Worm (Caenorhabditis elegans) whole organism, early embryonic: Measurements from ENCODE around the gene irld-12.
"Not testable (repeated sequence)": the region's sequence is repeated elsewhere in the genome, so short reads cannot be mapped to it uniquely, and the experiment has no call there.

Experiments used
- F13C5.2 ChIP-seq: sonication (generic microtip); optimal IDR thresholded peaks from 2 replicates; lab custom pipeline; 2017; ENCODE audit warnings: mild to moderate bottlenecking, missing genetic modification characterization, inconsistent platforms, missing compliant biosample characterization
- aly-1 ChIP-seq: sonication (generic microtip); optimal IDR thresholded peaks from 2 replicates; lab custom pipeline; 2016; ENCODE audit warnings: missing genetic modification characterization, missing compliant biosample characterization
- ama-1 ChIP-seq: fragments of 150-350 bp; optimal IDR thresholded peaks from 2 replicates; lab custom pipeline; 2014
- ceh-13 ChIP-seq: fragments of 200-800 bp; sonication (Bioruptor generic); optimal IDR thresholded peaks from 2 replicates; lab custom pipeline; 2018; ENCODE audit warnings: mild to moderate bottlenecking, missing genetic modification characterization, missing compliant biosample characterization
- ceh-36 ChIP-seq: sonication (generic microtip); optimal IDR thresholded peaks from 2 replicates; lab custom pipeline; 2016; ENCODE audit warnings: missing genetic modification characterization, inconsistent platforms, missing compliant biosample characterization
- ets-7 ChIP-seq: sonication (generic microtip); optimal IDR thresholded peaks from 2 replicates; lab custom pipeline; 2016; ENCODE audit warnings: missing genotype, missing genetic modification characterization, missing compliant biosample characterization
- flt-1 ChIP-seq: fragments of 200-800 bp; sonication (Bioruptor generic); IDR thresholded peaks from 2 replicates; pipeline ENCODE4 v1.3.6; 2022; ENCODE audit warnings: missing genetic modification characterization, missing compliant biosample characterization
- hmbx-1 ChIP-seq: sonication (generic microtip); optimal IDR thresholded peaks from 2 replicates; lab custom pipeline; 2016; ENCODE audit warnings: mild to moderate bottlenecking, missing genetic modification characterization, missing compliant biosample characterization
- hmg-4 ChIP-seq: fragments of 200-800 bp; sonication (Bioruptor generic); optimal IDR thresholded peaks from 2 replicates; lab custom pipeline; 2018; ENCODE audit warnings: mild to moderate bottlenecking, missing genetic modification characterization, missing compliant biosample characterization
- hnd-1 ChIP-seq: sonication (generic microtip); optimal IDR thresholded peaks from 2 replicates; lab custom pipeline; 2016; ENCODE audit warnings: missing genetic modification characterization, missing compliant biosample characterization
- pes-1 ChIP-seq: fragments of 200-800 bp; sonication (Bioruptor generic); IDR thresholded peaks from 2 replicates; pipeline ENCODE4 v1.3.6; 2022; ENCODE audit warnings: missing genetic modification reagents, missing genetic modification characterization, missing compliant biosample characterization
- scrt-1 ChIP-seq: fragments of 200-800 bp; sonication (Bioruptor generic); IDR thresholded peaks from 2 replicates; pipeline ENCODE4 v1.3.6; 2022; ENCODE audit warnings: missing genetic modification characterization, missing compliant biosample characterization
- sea-1 ChIP-seq: fragments of 200-800 bp; sonication (Bioruptor generic); conservative IDR thresholded peaks from 2 replicates; pipeline ENCODE4 v1.3.6; 2022; ENCODE audit warnings: missing genetic modification characterization, missing compliant biosample characterization
- tbx-11 ChIP-seq: fragments of 200-800 bp; sonication (Bioruptor generic); IDR thresholded peaks from 2 replicates; pipeline ENCODE4 v1.3.6; 2022; ENCODE audit warnings: missing genetic modification characterization, missing compliant biosample characterization
- tbx-37 ChIP-seq: fragments of 200-800 bp; sonication (Bioruptor generic); conservative IDR thresholded peaks from 2 replicates; pipeline ENCODE4 v1.3.6; 2022; ENCODE audit warnings: missing genetic modification reagents, missing genetic modification characterization, missing compliant biosample characterization
- tra-4 ChIP-seq: sonication (generic microtip); optimal IDR thresholded peaks from 2 replicates; lab custom pipeline; 2017; ENCODE audit warnings: missing genetic modification characterization, missing compliant biosample characterization

The irld-12 gene

DNA sequence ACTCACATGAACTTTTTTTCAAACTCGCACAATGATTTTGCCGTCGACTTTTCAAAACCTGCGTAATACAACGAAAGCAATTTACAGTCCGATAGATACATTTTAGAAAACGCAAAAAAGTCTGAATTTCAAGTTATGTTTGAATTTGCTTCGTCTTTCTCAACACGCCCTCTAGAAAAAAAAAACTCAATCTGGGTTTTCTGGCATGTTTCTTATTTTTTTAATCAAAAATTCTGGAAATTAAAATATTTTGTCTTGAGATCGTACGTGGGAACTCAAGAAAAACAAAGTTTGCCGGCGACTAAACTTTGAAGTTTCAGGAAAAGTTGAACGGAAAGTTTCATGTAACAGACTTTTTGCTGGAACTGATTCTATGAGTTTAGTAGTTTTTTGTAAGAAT lies 27.4 kb downstream of the irld-12 start, which contains the start of gene srw-115:
Gene srw-115, minus strand, starts transcription at position 101 of the 400 bp plus-strand sequence.
- TF ChIP-seq ceh-36: no peak

DNA sequence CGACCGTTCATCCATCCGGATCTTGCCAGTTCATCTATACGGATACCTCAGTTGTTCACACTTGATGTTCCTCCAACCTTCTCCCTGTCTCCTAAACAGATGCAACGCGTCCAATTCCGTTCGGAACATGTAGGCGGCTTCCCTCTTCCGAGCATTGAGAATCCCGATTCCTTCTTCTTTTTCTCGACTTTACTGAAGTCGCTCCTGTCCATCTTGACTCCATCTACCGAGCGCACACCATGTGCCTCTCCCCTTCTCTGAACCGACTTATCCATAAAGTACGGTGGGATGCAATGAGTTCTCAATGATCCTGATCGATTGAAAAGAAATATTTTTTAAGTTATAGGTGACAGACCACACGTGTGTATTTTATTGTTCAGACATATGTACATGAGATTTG lies 29.1 kb downstream of the irld-12 start:
- TF ChIP-seq tra-4 (tag; lab: Kevin White, UChicago): no peak
- no peak for TF ChIP-seq flt-1 (GFP tag; lab: Robert Waterston, UW)
- no peak for TF ChIP-seq hmg-4
- TF ChIP-seq tbx-11: no peak
- TF ChIP-seq ama-1 (lab: Kevin White, UChicago): no peak
- TF ChIP-seq sea-1 (GFP tag; lab: Robert Waterston, UW): no peak

DNA sequence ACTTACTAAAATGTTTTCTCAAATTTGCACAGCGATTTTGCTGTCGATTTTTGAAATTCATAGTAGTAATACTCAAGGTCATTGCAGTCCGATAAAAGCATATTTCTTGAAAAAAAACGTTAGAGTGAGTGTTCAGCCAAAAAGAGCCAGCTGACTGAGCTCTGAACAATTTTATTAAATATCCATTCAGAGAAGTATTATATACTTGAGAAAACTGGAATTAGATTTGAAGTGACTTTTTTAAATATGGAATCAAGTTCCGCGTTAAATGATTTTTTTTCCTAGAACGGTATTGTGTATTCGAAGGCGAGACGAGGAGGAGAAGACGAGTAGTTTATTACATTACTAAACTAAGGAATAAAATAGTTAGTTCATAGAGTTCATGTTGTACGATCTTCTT lies 29.7 kb downstream of the irld-12 start, which contains the start of gene srw-121:
Gene srw-121, minus strand, starts transcription at position 101 of the 400 bp plus-strand sequence.
- TF ChIP-seq tra-4 (tag; lab: Kevin White, UChicago) (no peak), flt-1 (GFP tag; lab: Robert Waterston, UW) (no peak), hnd-1 (no peak)

DNA sequence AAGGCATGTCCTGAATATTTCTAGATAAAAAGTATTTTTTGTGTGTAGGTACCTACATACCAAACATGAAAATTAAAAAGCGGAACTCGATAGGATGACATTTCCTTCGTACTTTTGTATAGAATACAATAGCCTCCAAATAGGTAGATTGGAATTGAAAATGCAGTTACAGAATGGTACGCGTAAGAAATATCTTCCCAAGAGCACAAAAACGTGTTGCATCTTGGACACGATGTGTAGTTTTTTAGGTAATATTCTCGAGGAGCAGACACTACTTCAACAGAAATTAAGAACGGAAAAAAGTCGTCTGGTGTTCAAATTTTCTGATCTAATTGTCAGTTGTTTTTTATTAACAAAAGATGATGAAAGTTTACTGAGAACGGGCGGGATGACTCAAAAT lies 33.8 kb downstream of the irld-12 start, which contains the start of gene srh-85:
Gene srh-85, minus strand, starts transcription at position 101 of the 400 bp plus-strand sequence.
- TF ChIP-seq tbx-11: no peak
- no peak for TF ChIP-seq sea-1 (GFP tag; lab: Robert Waterston, UW)
- no peak for TF ChIP-seq tbx-37 (GFP tag; lab: Robert Waterston, UW)
- no peak for TF ChIP-seq hmbx-1 (tag; lab: Kevin White, UChicago)

DNA sequence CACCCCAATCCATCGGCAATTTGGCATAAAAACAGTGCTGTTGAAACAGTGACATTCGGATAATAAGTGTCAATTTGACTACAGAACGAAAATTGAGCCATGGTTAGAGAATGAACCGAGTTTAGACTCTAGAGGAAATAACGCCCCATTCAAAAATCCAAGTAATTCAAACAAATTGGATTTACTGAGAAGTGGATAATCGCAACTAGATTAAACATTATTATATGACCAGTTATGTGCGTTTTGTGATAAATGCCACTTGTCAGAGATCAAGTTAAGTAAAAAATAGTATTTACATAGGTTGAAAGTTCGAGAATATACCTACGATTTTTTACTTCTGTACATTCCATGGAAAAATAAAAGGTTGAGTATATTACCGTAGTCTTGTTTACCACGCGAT lies 35.9 kb downstream of the irld-12 start, which contains the start of gene srw-139:
Gene srw-139, minus strand, starts transcription at position 101 of the 400 bp plus-strand sequence.
- TF ChIP-seq sea-1 (GFP tag; lab: Robert Waterston, UW) (no peak), F13C5.2 (tag; lab: Kevin White, UChicago) (no peak), scrt-1 (GFP tag; lab: Robert Waterston, UW) (no peak), flt-1 (GFP tag; lab: Robert Waterston, UW) (no peak), hmg-4 (no peak), ceh-36 (no peak), tbx-37 (GFP tag; lab: Robert Waterston, UW) (no peak), tbx-11 (no peak), hnd-1 (no peak), ceh-13 (no peak)

DNA sequence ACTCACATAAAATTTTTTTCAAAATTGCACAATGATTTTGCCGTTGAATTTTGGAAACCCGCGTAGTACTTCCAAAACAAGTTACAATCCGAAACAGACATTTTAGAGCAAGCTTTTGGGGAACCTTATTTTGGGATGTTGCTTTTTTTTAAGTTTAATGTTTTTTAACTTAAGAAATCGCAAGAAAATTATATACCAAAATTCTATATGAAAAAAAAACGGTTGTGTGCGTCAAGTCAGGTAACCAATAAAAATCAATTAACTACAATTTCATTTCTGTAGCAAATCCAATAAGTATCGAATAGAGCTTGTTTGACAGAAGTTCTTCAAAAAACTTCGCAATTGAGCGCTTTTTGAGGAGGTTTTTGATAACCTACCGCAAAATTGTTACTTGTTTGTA lies 37.9 kb downstream of the irld-12 start, which contains the start of gene srw-117:
Gene srw-117, minus strand, starts transcription at position 101 of the 400 bp plus-strand sequence.
- TF ChIP-seq pes-1 (GFP tag; lab: Robert Waterston, UW) (no peak), tra-4 (tag; lab: Kevin White, UChicago) (no peak), hmbx-1 (tag; lab: Kevin White, UChicago) (no peak), F13C5.2 (tag; lab: Kevin White, UChicago) (no peak), tbx-37 (GFP tag; lab: Robert Waterston, UW) (no peak), ceh-36 (no peak)

DNA sequence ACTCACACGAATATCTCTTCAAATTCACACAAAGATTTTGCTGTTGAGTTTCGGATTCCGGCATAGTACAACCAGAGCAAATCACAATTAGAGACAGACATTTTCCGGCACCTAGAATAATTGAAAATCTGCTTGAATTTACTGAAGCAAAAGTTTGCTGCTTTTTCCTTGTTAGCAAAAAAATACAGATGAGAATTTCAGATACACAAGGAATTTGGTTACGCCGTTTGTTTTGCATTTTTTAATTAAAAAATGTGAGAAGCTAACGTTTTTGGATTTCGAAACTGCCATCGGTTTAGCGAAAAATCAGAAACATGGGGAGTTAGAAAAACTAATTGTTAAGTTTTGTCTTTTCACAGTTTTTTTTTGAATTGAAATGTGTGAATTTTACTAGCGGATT lies 41.2 kb downstream of the irld-12 start, which contains the start of gene srw-118:
Gene srw-118, minus strand, starts transcription at position 101 of the 400 bp plus-strand sequence.
- TF ChIP-seq scrt-1 (GFP tag; lab: Robert Waterston, UW): no peak
- TF ChIP-seq flt-1 (GFP tag; lab: Robert Waterston, UW): no peak
- TF ChIP-seq hmg-4: no peak
- TF ChIP-seq ceh-13: no peak
- no peak for TF ChIP-seq ceh-36
- TF ChIP-seq tbx-11: no peak
- TF ChIP-seq ama-1 (lab: Kevin White, UChicago): no peak
- TF ChIP-seq sea-1 (GFP tag; lab: Robert Waterston, UW): no peak
- no peak for TF ChIP-seq tbx-37 (GFP tag; lab: Robert Waterston, UW)
- no peak for TF ChIP-seq tra-4 (tag; lab: Kevin White, UChicago)
- no peak for TF ChIP-seq ets-7 (tag; lab: Kevin White, UChicago)
- no peak for TF ChIP-seq hnd-1
- no peak for TF ChIP-seq aly-1 (tag; lab: Kevin White, UChicago)
- TF ChIP-seq pes-1 (GFP tag; lab: Robert Waterston, UW): no peak

DNA sequence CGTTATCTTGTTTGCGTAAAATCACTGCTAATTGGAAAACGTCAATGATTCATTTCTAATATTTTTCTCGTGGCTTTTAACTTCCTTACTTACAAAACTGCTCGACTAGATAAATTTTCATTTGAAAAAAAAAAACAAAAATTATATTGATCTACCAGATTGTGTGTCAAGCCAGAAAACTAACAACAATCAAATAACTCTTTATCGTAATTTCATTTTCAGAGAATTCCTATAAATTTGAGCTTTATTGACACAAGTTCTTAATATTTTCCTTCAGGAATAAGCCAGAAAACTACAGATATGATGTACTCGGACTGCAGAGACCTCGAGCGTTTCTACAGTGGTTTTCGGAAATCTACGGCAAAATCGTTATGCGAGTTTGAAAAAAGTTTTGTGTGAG lies 44.9 kb downstream of the irld-12 start, which contains the start of gene srw-124:
Gene srw-124, plus strand, starts transcription at position 301 of the 400 bp plus-strand sequence.
- TF ChIP-seq flt-1 (GFP tag; lab: Robert Waterston, UW) (no peak), aly-1 (tag; lab: Kevin White, UChicago) (no peak), hmg-4 (no peak), tra-4 (tag; lab: Kevin White, UChicago) (no peak), hnd-1 (no peak), tbx-37 (GFP tag; lab: Robert Waterston, UW) (no peak)

DNA sequence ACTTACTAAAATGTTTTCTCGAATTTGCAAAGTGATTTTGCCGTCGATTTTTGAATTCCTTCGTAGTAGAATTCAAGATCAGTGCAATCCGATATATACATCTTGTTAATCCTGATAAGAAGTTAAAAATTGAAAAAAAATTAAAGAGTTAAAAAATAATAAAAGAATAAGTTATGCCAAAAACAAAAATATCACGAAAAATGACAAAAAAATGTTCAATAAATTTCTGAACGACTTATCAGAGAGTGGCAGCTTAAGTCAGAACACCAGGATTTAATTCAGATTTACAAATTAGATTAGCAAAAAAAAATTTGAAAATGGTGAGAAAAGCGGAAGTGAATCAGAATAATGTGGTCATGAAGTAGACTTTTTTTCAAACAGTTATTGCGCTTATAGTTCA lies 45.9 kb downstream of the irld-12 start, which contains the start of gene srw-123:
Gene srw-123, minus strand, starts transcription at position 101 of the 400 bp plus-strand sequence.
- TF ChIP-seq tra-4 (tag; lab: Kevin White, UChicago); sea-1 (GFP tag; lab: Robert Waterston, UW); ets-7 (tag; lab: Kevin White, UChicago): not testable (repeated sequence)
